Worm (Caenorhabditis elegans): ENCODE data around the gene somi-1.
A peak's percentile ranks its signal among the peaks of the same experiment; 100 is the strongest.

somi-1 gene

DNA sequence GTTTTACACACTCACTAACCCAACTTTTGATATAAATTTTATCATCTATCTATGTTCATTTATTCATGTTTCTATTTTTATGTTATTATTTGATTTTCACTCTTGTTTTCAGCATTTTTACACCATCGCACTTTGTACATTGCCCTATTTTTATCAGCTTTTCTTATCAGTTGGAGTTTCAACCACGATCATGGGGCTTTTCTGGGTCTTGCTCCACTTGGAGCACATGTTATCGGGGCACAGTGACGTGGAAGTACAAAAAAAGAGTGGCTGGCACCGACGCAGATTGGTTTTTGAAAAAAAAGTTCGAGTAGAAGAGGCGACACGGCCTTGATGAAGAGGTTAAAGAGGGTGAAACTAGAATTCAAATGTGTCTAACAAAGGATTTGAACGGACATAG is 14.1 kb downstream of the somi-1 start:
- TF ChIP-seq ham-2 (GFP tag; optimal IDR thresholded peaks at IDR 0.05): no peak
- TF ChIP-seq ceh-43 (GFP tag; optimal IDR thresholded peaks at IDR 0.05): no peak
- TF ChIP-seq snpc-4 (tag; optimal IDR thresholded peaks at IDR 0.05): no peak
- TF ChIP-seq cnd-1 (tag; optimal IDR thresholded peaks at IDR 0.05): no peak
- no peak for TF ChIP-seq elt-3 (tag; optimal IDR thresholded peaks at IDR 0.05)
- TF ChIP-seq flh-1 (GFP tag; optimal IDR thresholded peaks at IDR 0.05): no peak
- no peak for TF ChIP-seq M03D4.4 (tag; optimal IDR thresholded peaks at IDR 0.05)
- no peak for TF ChIP-seq lsy-2 (tag; optimal IDR thresholded peaks at IDR 0.05)
- TF ChIP-seq nhr-2 (tag; optimal IDR thresholded peaks at IDR 0.05): no peak
- no peak for TF ChIP-seq mls-2 (tag; optimal IDR thresholded peaks at IDR 0.05)
- TF ChIP-seq blmp-1 (tag; optimal IDR thresholded peaks at IDR 0.05): no peak
- no peak for TF ChIP-seq nhr-12 (tag; optimal IDR thresholded peaks at IDR 0.05)
- no peak for TF ChIP-seq nhr-28 (tag; optimal IDR thresholded peaks at IDR 0.05)
- TF ChIP-seq ceh-83 (GFP tag; optimal IDR thresholded peaks at IDR 0.05): no peak
- TF ChIP-seq sem-2 (GFP tag; optimal IDR thresholded peaks at IDR 0.05): no peak
- TF ChIP-seq nhr-237 (tag; optimal IDR thresholded peaks at IDR 0.05): no peak
- no peak for TF ChIP-seq unc-39 (tag; optimal IDR thresholded peaks at IDR 0.05)
- no peak for TF ChIP-seq pha-4 (tag; optimal IDR thresholded peaks at IDR 0.05)
- no peak for TF ChIP-seq zip-8 (tag; optimal IDR thresholded peaks at IDR 0.05)
- no peak for TF ChIP-seq ces-1 (GFP tag; optimal IDR thresholded peaks at IDR 0.05)

DNA sequence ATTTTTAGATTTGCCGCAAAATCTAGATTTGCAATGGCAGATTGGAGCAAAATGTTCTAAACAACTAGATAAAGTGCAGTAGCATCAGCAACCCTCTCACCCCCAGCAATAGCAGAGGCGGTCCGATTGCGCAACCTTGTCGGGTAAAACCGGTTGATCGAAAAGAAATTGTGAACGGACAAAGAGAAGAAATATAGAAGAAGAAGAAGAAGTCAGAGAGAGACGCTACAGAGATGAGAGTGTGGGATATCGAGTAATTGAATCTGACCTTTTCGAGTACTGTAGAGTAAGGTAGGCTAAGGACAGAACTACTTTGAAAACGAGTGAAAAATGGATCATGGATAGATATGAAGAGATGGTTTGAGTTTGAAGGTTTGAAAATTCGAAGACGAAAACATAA is 15.3 kb downstream of the somi-1 start:
- TF ChIP-seq zip-8 (tag; optimal IDR thresholded peaks at IDR 0.05) (peak; percentile 62), ceh-43 (GFP tag; optimal IDR thresholded peaks at IDR 0.05) (no peak)

DNA sequence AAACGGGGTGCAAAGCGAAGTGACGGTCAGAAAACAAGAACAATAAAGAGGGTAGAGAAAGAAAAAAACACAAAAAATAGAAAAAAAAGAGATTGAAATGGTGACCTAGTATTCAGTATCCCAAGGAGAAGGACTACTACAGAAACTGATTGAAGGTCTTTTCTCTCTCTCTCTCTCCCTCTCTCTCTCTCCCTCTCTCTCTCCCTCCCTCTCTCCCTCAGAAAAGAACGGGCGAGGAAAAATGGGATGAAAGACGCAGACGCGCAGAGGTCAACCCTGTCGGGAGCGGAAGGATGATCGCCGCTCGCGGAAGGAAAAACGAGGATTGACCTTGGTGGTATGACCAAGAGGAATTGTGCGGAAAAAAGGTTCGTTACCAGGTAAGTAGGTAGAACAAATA is 16.7 kb downstream of the somi-1 start:
- TF ChIP-seq nhr-2 (tag; optimal IDR thresholded peaks at IDR 0.05) (no peak), nhr-12 (tag; optimal IDR thresholded peaks at IDR 0.05) (no peak), ceh-43 (GFP tag; optimal IDR thresholded peaks at IDR 0.05) (no peak), unc-120 (tag; optimal IDR thresholded peaks at IDR 0.05; ENCODE audit: poor library complexity, severe bottlenecking) (peak; percentile 43), blmp-1 (tag; optimal IDR thresholded peaks at IDR 0.05) (no peak), cnd-1 (tag; optimal IDR thresholded peaks at IDR 0.05) (no peak), ceh-83 (GFP tag; optimal IDR thresholded peaks at IDR 0.05) (no peak), tbx-8 (GFP tag; optimal IDR thresholded peaks at IDR 0.05) (no peak)

DNA sequence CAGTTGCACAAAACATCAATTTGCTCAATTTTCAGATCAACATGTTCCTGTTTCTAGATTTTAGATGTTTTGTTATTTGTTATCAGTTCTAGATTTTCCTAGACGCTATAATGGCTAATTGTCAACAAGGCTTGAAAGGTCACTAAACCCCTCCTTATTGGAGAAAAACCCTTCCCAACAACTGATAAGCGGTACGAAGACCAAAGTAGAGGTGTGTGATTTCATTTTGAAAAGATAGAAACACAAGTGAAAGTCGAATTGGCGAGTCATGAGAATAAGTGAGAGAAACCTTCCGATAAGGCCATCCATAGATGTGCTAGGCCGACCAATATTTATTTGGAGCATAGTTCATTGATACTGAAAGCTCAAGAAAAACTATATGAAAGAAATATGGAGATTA is 17.6 kb downstream of the somi-1 start:
- TF ChIP-seq cnd-1 (tag; optimal IDR thresholded peaks at IDR 0.05) (no peak), lin-32 (GFP tag; optimal IDR thresholded peaks at IDR 0.05) (no peak)

DNA sequence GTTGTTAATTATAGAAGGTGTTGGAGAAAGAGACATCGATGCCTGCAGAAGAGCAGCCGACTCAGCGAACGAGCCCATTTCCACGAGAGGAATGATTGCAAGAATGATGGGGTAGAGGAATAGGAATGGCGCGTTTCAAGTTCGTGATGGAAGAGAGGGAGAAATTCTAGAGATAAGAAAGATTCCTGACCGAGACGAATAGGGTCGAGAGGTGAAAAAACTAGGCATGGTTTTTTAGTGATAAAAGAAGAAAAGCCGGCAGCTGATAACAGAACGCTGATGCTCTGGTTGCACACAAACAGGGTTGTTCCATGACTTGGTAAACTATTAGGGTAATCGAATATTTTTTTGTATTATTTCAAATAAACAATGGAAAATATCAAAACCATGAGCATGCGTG is 18.4 kb downstream of the somi-1 start:
- TF ChIP-seq unc-39 (tag; optimal IDR thresholded peaks at IDR 0.05): no peak
- TF ChIP-seq pha-4 (tag; optimal IDR thresholded peaks at IDR 0.05): no peak
- TF ChIP-seq bed-3 (GFP tag; optimal IDR thresholded peaks at IDR 0.05): no peak
- TF ChIP-seq mab-5 (tag; optimal IDR thresholded peaks at IDR 0.05): no peak
- no peak for TF ChIP-seq lsy-2 (tag; optimal IDR thresholded peaks at IDR 0.05)
- no peak for TF ChIP-seq ham-2 (GFP tag; optimal IDR thresholded peaks at IDR 0.05)
- TF ChIP-seq M03D4.4 (tag; optimal IDR thresholded peaks at IDR 0.05): no peak
- no peak for TF ChIP-seq mls-2 (tag; optimal IDR thresholded peaks at IDR 0.05)
- no peak for TF ChIP-seq flh-1 (GFP tag; optimal IDR thresholded peaks at IDR 0.05)
- TF ChIP-seq nhr-76 (tag; optimal IDR thresholded peaks at IDR 0.05): no peak
- no peak for TF ChIP-seq tbx-8 (GFP tag; optimal IDR thresholded peaks at IDR 0.05)
- TF ChIP-seq drap-1 (GFP tag; optimal IDR thresholded peaks at IDR 0.05): no peak
- TF ChIP-seq zip-8 (tag; optimal IDR thresholded peaks at IDR 0.05): no peak
- TF ChIP-seq hlh-1 (tag; optimal IDR thresholded peaks at IDR 0.05): no peak
- TF ChIP-seq elt-3 (tag; optimal IDR thresholded peaks at IDR 0.05): no peak
- TF ChIP-seq ceh-43 (GFP tag; optimal IDR thresholded peaks at IDR 0.05): no peak

DNA sequence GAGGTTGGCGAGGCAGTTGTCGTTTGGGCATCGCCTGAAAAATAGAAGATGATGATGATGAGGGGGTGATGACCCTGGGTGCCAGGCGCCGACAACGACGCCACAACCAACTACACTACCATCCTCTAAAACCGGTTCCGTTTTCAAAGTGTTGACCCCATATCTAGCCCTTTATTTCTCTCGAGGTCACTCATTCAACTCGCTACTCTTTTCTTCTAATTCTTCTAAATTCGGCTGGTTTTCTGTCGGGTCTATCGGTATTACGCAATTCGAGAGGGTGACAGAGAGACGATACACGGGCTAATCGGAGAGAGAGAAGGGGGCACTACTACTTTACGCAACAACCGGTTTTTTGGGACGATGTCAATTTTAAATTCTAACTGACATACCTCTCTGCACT is 19.9 kb downstream of the somi-1 start:
- TF ChIP-seq zip-8 (tag; optimal IDR thresholded peaks at IDR 0.05): peak; percentile 86
- TF ChIP-seq unc-62 (GFP tag; optimal IDR thresholded peaks at IDR 0.05): peak; percentile 7
- TF ChIP-seq snpc-4 (tag; optimal IDR thresholded peaks at IDR 0.05): no peak
- TF ChIP-seq nhr-2 (tag; optimal IDR thresholded peaks at IDR 0.05): peak; percentile 20

DNA sequence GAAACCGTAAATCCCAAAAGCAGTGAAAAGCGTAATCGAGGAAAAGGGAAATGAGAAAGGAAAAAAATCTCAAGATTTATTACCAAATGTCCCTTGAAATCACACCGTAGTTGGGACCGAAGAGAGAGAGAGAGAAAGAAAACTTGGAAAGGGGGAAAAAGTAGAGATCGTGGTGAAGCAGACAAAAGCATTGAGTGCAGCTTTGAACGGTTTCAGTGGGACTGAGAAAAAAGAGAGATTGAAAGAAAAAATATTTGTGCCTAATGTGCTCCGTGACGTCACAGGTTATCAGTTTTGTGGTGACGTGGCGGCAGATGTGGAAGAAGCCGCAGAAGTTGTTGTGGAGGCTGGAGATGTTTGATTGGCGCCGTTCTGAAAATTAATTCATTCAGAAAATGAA is 20.9 kb downstream of the somi-1 start:
- TF ChIP-seq unc-39 (tag; optimal IDR thresholded peaks at IDR 0.05) (no peak), M03D4.4 (tag; optimal IDR thresholded peaks at IDR 0.05) (no peak), ceh-39 (tag; optimal IDR thresholded peaks at IDR 0.05) (no peak), mls-2 (tag; optimal IDR thresholded peaks at IDR 0.05) (no peak)

Data from whole organism, mixed stage, embryonic.